Worm (Caenorhabditis elegans): ENCODE data around the gene K11G9.5.

DNA sequence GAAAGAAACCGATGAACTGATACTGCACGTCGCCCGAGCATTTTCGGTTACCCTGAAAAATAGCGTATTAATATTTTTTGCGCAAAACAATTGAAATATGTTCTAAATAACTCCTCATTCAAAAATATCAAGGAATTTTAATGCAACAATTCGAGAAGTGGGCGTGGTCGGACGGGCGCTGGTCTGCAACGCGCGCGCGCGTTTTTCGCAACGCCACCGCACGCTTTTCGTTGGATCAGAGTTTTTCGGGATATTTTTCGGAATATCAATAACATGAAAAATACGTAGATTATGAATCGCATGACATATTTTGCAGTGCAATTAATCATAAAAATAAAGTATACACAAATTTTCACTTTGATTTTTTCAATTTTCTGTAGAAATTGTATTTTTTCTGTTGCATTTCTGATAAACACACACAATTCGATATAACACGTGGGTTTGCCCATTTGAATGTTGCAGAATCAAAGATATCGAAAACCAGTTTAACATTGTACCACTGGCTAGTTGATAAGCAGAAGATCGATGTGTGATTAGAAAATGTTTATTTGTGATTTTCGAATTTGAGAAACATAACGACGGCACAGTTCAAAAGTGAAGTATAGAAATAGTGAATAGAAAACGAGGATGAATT lies 20.9 kb upstream of the K11G9.5 start, which contains the start of gene dlst-1:
- TF ChIP-seq egl-44 (GFP tag; IDR thresholded peaks at IDR 0.05) (no peak), ceh-40 (GFP tag; IDR thresholded peaks at IDR 0.05) (0 out of 2 replicates have a peak, but pooled peaks have one; percentile 5), madf-6 (GFP tag; IDR thresholded peaks at IDR 0.05) (peak; percentile 77), ztf-26 (tag; optimal IDR thresholded peaks at IDR 0.05) (peak; percentile 57), xnd-1 (tag; optimal IDR thresholded peaks at IDR 0.05) (peak; percentile 49), somi-1 (GFP tag; optimal IDR thresholded peaks at IDR 0.05) (peak; percentile 8)
